Worm (Caenorhabditis elegans): ENCODE measurements around the gene map-1.

Gene map-1

ce11 chrIV:3636528-3637129 is 50.0 kb downstream of the map-1 start, which contains the start of gene madf-9:
TSS of gene madf-9 (plus strand) at chrIV:3637079.
- TF ChIP-seq tra-4 (tag; optimal IDR thresholded peaks at IDR 0.05): no peak
- TF ChIP-seq tbx-11 (GFP tag; IDR thresholded peaks at IDR 0.05): 0 out of 2 replicates have a peak, but pooled peaks have one; percentile 21
- peak; percentile 30 for TF ChIP-seq F13C5.2 (tag; optimal IDR thresholded peaks at IDR 0.05)
- TF ChIP-seq aly-1 (tag; optimal IDR thresholded peaks at IDR 0.05): no peak
